Worm (Caenorhabditis elegans) whole organism, L1 larva: ENCODE data around the gene F55G1.7.

Source experiments
- C16A3.4 ChIP-seq: fragments of 150-350 bp; optimal IDR thresholded peaks from 2 replicates; lab custom pipeline; 2014; ENCODE audit warnings: missing biosample characterization, missing genetic modification characterization
- Y116A8C.19 ChIP-seq: sonication (generic microtip); optimal IDR thresholded peaks from 2 replicates; lab custom pipeline; 2016; ENCODE audit warnings: missing compliant biosample characterization, missing genetic modification characterization, borderline replicate concordance
- aha-1 ChIP-seq: fragments of 150-350 bp; optimal IDR thresholded peaks from 2 replicates; lab custom pipeline; 2014; ENCODE audit warnings: missing biosample characterization, missing genetic modification characterization
- ama-1 ChIP-seq: fragments of 150-350 bp; optimal IDR thresholded peaks from 2 replicates; lab custom pipeline; 2014
- blmp-1 ChIP-seq: fragments of 150-350 bp; optimal IDR thresholded peaks from 2 replicates; lab custom pipeline; 2014; ENCODE audit warnings: missing biosample characterization, missing genetic modification characterization
- ceh-63 ChIP-seq: fragments of 200-800 bp; sonication (Bioruptor generic); optimal IDR thresholded peaks from 2 replicates; lab custom pipeline; 2018; ENCODE audit warnings: mild to moderate bottlenecking, missing genetic modification characterization, missing compliant biosample characterization
- ceh-82 ChIP-seq, 3 experiments: fragments of 150-350 bp in 1 of 3; sonication (generic microtip) in 2 of 3; optimal IDR thresholded peaks; 2 replicates each; lab custom pipeline; 2014 to 2017; ENCODE audit warnings: missing biosample characterization in 3 of 3, missing genetic modification characterization in 3 of 3
- ceh-88 ChIP-seq: fragments of 200-800 bp; sonication (Bioruptor generic); IDR thresholded peaks from 2 replicates; pipeline ENCODE4 v1.3.6; 2022; ENCODE audit warnings: missing genetic modification characterization, missing compliant biosample characterization
- dpl-1 ChIP-seq, 3 experiments: fragments of 150-350 bp in 2 of 3; sonication (generic microtip) in 1 of 3; optimal IDR thresholded peaks; 2 replicates each; lab custom pipeline; 2014 to 2017; ENCODE audit warnings: missing biosample characterization in 3 of 3, missing genetic modification characterization in 3 of 3, missing genetic modification reagents in 3 of 3
- dsc-1 ChIP-seq: sonication (generic microtip); optimal IDR thresholded peaks from 2 replicates; lab custom pipeline; 2016; ENCODE audit warnings: mild to moderate bottlenecking, missing genetic modification characterization, missing compliant biosample characterization
- efl-1 ChIP-seq, 4 experiments: fragments of 150-350 bp; optimal IDR thresholded peaks in 3 of 4; peaks in 1 of 4; 1 replicate in 1 of 4; 2 replicates in 3 of 4; lab custom pipeline; 2014; ENCODE audit warnings: missing biosample characterization in 2 of 4, missing genetic modification characterization in 2 of 4, missing genetic modification reagents in 2 of 4
- efl-3 ChIP-seq: fragments of 200-800 bp; sonication (Bioruptor generic); optimal IDR thresholded peaks from 2 replicates; lab custom pipeline; 2018; ENCODE audit warnings: mild to moderate bottlenecking, missing genetic modification characterization, missing compliant biosample characterization
- ets-5 ChIP-seq: fragments of 200-800 bp; sonication (Bioruptor generic); IDR thresholded peaks from 2 replicates; pipeline ENCODE4 v1.3.6; 2022; ENCODE audit warnings: missing genetic modification characterization, missing compliant biosample characterization
- fkh-10 ChIP-seq: sonication (generic microtip); optimal IDR thresholded peaks from 2 replicates; lab custom pipeline; 2017; ENCODE audit warnings: missing biosample characterization, missing genetic modification reagents, missing genetic modification characterization
- fkh-8 ChIP-seq: sonication (generic microtip); optimal IDR thresholded peaks from 2 replicates; lab custom pipeline; 2016; ENCODE audit warnings: mild to moderate bottlenecking, missing genetic modification characterization, missing compliant biosample characterization
- fos-1 ChIP-seq: fragments of 150-350 bp; optimal IDR thresholded peaks from 2 replicates; lab custom pipeline; 2014; ENCODE audit warnings: missing biosample characterization, missing genetic modification characterization
- grh-1 ChIP-seq: fragments of 200-800 bp; sonication (Bioruptor generic); IDR thresholded peaks from 2 replicates; pipeline ENCODE4 v1.3.6; 2022; ENCODE audit warnings: missing genetic modification reagents, missing genetic modification characterization, missing compliant biosample characterization
- isw-1 ChIP-seq: fragments of 200-800 bp; sonication (Bioruptor generic); IDR thresholded peaks from 2 replicates; pipeline ENCODE4 v1.3.6; 2022; ENCODE audit warnings: missing genetic modification characterization, missing compliant biosample characterization
- jun-1 ChIP-seq: fragments of 150-350 bp; optimal IDR thresholded peaks from 2 replicates; lab custom pipeline; 2014; ENCODE audit warnings: missing biosample characterization, missing genetic modification reagents, missing genetic modification characterization
- lin-13 ChIP-seq: fragments of 150-350 bp; optimal IDR thresholded peaks from 2 replicates; lab custom pipeline; 2014; ENCODE audit warnings: missing biosample characterization, missing genetic modification reagents, missing genetic modification characterization
- lin-14 ChIP-seq: fragments of 200-800 bp; sonication (Bioruptor generic); optimal IDR thresholded peaks from 2 replicates; lab custom pipeline; 2018; ENCODE audit warnings: mild to moderate bottlenecking, missing genetic modification characterization, moderate library complexity, missing compliant biosample characterization
- lin-15B ChIP-seq: fragments of 150-350 bp; sonication (generic microtip); optimal IDR thresholded peaks from 3 replicates; lab custom pipeline; 2014; ENCODE audit warnings: missing biosample characterization, missing genetic modification characterization
- lin-35 ChIP-seq, 2 experiments: fragments of 150-350 bp; optimal IDR thresholded peaks; 2 replicates each; lab custom pipeline; 2014; ENCODE audit warnings: missing biosample characterization in 2 of 2, missing genetic modification characterization in 2 of 2, missing genetic modification reagents in 2 of 2
- lir-3 ChIP-seq: sonication (generic microtip); optimal IDR thresholded peaks from 2 replicates; lab custom pipeline; 2016; ENCODE audit warnings: mild to moderate bottlenecking, missing genetic modification characterization, moderate library complexity, missing compliant biosample characterization; ENCODE audit not compliant: poor library complexity
- lsy-2 ChIP-seq, 2 experiments: fragments of 150-350 bp; optimal IDR thresholded peaks; 2 replicates each; lab custom pipeline; 2014; ENCODE audit warnings: missing biosample characterization in 2 of 2, missing genetic modification characterization in 2 of 2
- mef-2 ChIP-seq: fragments of 150-350 bp; optimal IDR thresholded peaks from 2 replicates; lab custom pipeline; 2014; ENCODE audit warnings: missing biosample characterization, missing genetic modification characterization
- mep-1 ChIP-seq: fragments of 150-350 bp; optimal IDR thresholded peaks from 2 replicates; lab custom pipeline; 2014; ENCODE audit warnings: missing biosample characterization, missing genetic modification characterization
- nhr-19 ChIP-seq: fragments of 200-800 bp; sonication (Bioruptor generic); conservative IDR thresholded peaks from 2 replicates; pipeline ENCODE4 v1.3.6; 2022; ENCODE audit warnings: missing genetic modification characterization, missing compliant biosample characterization
- nhr-20 ChIP-seq: sonication (generic microtip); optimal IDR thresholded peaks from 2 replicates; lab custom pipeline; 2016; ENCODE audit warnings: mild to moderate bottlenecking, missing genetic modification characterization, missing compliant biosample characterization
- nhr-237 ChIP-seq: fragments of 150-350 bp; optimal IDR thresholded peaks from 2 replicates; lab custom pipeline; 2014; ENCODE audit warnings: missing biosample characterization, missing genetic modification characterization
- nhr-47 ChIP-seq: sonication (generic microtip); optimal IDR thresholded peaks from 2 replicates; lab custom pipeline; 2016; ENCODE audit warnings: mild to moderate bottlenecking, missing genetic modification characterization, moderate library complexity, missing compliant biosample characterization
- nhr-71 ChIP-seq: sonication (generic microtip); optimal IDR thresholded peaks from 2 replicates; lab custom pipeline; 2016; ENCODE audit warnings: mild to moderate bottlenecking, missing genetic modification characterization, moderate library complexity, missing compliant biosample characterization
- nhr-76 ChIP-seq: sonication (generic microtip); optimal IDR thresholded peaks from 2 replicates; lab custom pipeline; 2017; ENCODE audit warnings: missing biosample characterization, missing genetic modification characterization
- nhr-84 ChIP-seq: sonication (generic microtip); optimal IDR thresholded peaks from 2 replicates; lab custom pipeline; 2017; ENCODE audit warnings: missing biosample characterization, missing genetic modification characterization
- nhr-85 ChIP-seq: sonication (generic microtip); peaks from one replicate; lab custom pipeline; 2016; ENCODE audit warnings: missing genetic modification characterization, inconsistent platforms, missing compliant biosample characterization
- nhr-90 ChIP-seq: sonication (generic microtip); optimal IDR thresholded peaks from 2 replicates; lab custom pipeline; 2016; ENCODE audit warnings: mild to moderate bottlenecking, missing genetic modification characterization, missing compliant biosample characterization; ENCODE audit not compliant: poor library complexity
- pax-3 ChIP-seq: fragments of 200-800 bp; sonication (Bioruptor generic); optimal IDR thresholded peaks from 2 replicates; lab custom pipeline; 2018; ENCODE audit warnings: mild to moderate bottlenecking, missing genetic modification characterization, moderate library complexity, missing compliant biosample characterization
- pqm-1 ChIP-seq: sonication (generic microtip); optimal IDR thresholded peaks from 3 replicates; lab custom pipeline; 2017; ENCODE audit warnings: missing biosample characterization, missing genetic modification characterization
- snpc-4 ChIP-seq: fragments of 150-350 bp; optimal IDR thresholded peaks from 2 replicates; lab custom pipeline; 2014; ENCODE audit warnings: missing biosample characterization, missing genetic modification characterization
- snu-23 ChIP-seq: sonication (generic microtip); optimal IDR thresholded peaks from 2 replicates; lab custom pipeline; 2016; ENCODE audit warnings: missing genetic modification characterization, missing compliant biosample characterization
- tbx-2 ChIP-seq: sonication (generic microtip); optimal IDR thresholded peaks from 2 replicates; lab custom pipeline; 2016; ENCODE audit warnings: missing genetic modification characterization, missing compliant biosample characterization
- tlp-1 ChIP-seq: fragments of 150-350 bp; optimal IDR thresholded peaks from 2 replicates; lab custom pipeline; 2014; ENCODE audit warnings: missing biosample characterization, missing genetic modification characterization
- unc-130 ChIP-seq: fragments of 150-350 bp; optimal IDR thresholded peaks from 2 replicates; lab custom pipeline; 2017; ENCODE audit warnings: missing biosample characterization, missing genetic modification characterization, inconsistent platforms
- unc-62 ChIP-seq: fragments of 150-350 bp; optimal IDR thresholded peaks from 2 replicates; lab custom pipeline; 2014; ENCODE audit warnings: missing biosample characterization, missing genetic modification reagents, missing genetic modification characterization
- unc-98 ChIP-seq: fragments of 200-800 bp; sonication (Bioruptor generic); IDR thresholded peaks from 2 replicates; pipeline ENCODE4 v1.3.6; 2022; ENCODE audit warnings: missing genetic modification characterization, missing compliant biosample characterization
- xbp-1 ChIP-seq: sonication (generic microtip); optimal IDR thresholded peaks from 2 replicates; lab custom pipeline; 2016; ENCODE audit warnings: missing genetic modification characterization, missing compliant biosample characterization
- ztf-11 ChIP-seq, 2 experiments: sonication (generic microtip); optimal IDR thresholded peaks; 2 replicates each; lab custom pipeline; 2016 to 2017; ENCODE audit warnings: missing genetic modification characterization in 2 of 2, missing biosample characterization in 1 of 2, missing compliant biosample characterization in 1 of 2

The F55G1.7 gene

DNA sequence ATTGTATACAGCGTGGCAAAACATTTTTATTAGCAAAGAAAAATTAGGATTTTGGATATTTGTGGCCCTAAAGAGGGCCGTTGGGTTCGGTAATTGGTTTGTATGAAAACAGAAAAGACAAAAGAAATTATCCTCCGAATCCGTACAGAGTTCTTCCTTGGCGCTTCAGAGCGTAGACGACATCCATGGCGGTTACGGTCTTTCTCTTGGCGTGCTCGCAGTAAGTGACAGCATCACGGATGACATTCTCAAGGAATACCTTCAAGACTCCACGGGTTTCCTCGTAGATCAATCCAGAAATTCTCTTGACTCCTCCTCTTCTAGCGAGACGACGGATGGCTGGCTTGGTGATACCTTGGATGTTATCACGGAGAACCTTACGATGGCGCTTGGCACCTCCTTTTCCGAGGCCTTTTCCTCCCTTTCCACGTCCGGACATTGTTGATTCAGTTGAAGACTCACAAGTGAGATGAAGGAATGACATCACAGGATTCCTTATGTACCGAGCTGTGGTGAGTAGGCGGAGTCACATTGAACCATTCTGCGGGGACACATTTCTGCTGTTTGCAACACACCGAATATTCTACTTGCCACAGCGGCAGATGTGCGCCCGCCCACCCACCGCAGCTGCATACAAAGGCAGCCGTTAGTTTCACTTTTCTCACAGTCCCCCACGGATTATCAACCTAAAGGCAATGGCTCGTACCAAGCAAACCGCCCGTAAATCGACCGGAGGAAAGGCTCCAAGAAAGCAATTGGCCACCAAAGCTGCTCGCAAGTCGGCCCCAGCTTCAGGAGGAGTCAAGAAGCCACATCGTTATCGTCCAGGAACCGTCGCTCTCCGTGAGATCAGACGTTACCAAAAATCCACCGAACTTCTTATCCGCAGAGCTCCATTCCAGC is 18.2 kb upstream of the F55G1.7 start, which contains the start of the genes his-60 and his-59 (continued):
- TF ChIP-seq fkh-10 (GFP tag; lab: Kevin White, UChicago) (no peak), ets-5 (GFP tag; lab: Robert Waterston, UW) (no peak), lin-14 (GFP tag; lab: Kevin White, UChicago) (peak; percentile 67), ceh-88 (GFP tag; lab: Robert Waterston, UW) (0 out of 2 replicates have a peak, but pooled peaks have one; percentile 14), snpc-4 (tag; lab: Kevin White, UChicago) (no peak), ztf-11 (tag; optimal IDR thresholded peaks at IDR 0.05; lab: Kevin White, UChicago) (peak in 1 of 2 experiments; percentile 93), C16A3.4 (peak; percentile 36), Y116A8C.19 (tag; lab: Kevin White, UChicago) (no peak), tlp-1 (no peak), mep-1 (tag; lab: Kevin White, UChicago) (peak; percentile 58), unc-62 (GFP tag; lab: Kevin White, UChicago) (no peak), mef-2 (no peak), ceh-82 (tag; optimal IDR thresholded peaks at IDR 0.05; lab: Kevin White, UChicago) (no peak), snu-23 (GFP tag; lab: Kevin White, UChicago) (peak; percentile 55), unc-130 (tag; lab: Kevin White, UChicago) (no peak), pax-3 (tag; lab: Kevin White, UChicago) (no peak), efl-3 (GFP tag; lab: Kevin White, UChicago) (peak; percentile 70), lin-15B (tag; lab: Kevin White, UChicago) (no peak), tbx-2 (tag; lab: Kevin White, UChicago) (peak; percentile 47), lin-13 (GFP tag; lab: Kevin White, UChicago) (no peak), nhr-84 (tag; lab: Kevin White, UChicago) (no peak), fkh-8 (tag; lab: Kevin White, UChicago) (no peak), ama-1 (no peak), nhr-19 (GFP tag; lab: Robert Waterston, UW) (peak; percentile 41), isw-1 (peak; percentile 7; the same call in 1 of the 2 replicates), nhr-71 (peak; percentile 57), aha-1 (tag; lab: Kevin White, UChicago) (no peak), xbp-1 (tag; lab: Kevin White, UChicago) (peak; percentile 19), nhr-47 (tag; lab: Kevin White, UChicago) (no peak), lir-3 (tag; lab: Kevin White, UChicago) (no peak), nhr-76 (tag; lab: Kevin White, UChicago) (no peak), nhr-85 (tag; lab: Kevin White, UChicago) (peak; percentile 79)
- TF ChIP-seq, all 84 proteins: peak for 21

DNA sequence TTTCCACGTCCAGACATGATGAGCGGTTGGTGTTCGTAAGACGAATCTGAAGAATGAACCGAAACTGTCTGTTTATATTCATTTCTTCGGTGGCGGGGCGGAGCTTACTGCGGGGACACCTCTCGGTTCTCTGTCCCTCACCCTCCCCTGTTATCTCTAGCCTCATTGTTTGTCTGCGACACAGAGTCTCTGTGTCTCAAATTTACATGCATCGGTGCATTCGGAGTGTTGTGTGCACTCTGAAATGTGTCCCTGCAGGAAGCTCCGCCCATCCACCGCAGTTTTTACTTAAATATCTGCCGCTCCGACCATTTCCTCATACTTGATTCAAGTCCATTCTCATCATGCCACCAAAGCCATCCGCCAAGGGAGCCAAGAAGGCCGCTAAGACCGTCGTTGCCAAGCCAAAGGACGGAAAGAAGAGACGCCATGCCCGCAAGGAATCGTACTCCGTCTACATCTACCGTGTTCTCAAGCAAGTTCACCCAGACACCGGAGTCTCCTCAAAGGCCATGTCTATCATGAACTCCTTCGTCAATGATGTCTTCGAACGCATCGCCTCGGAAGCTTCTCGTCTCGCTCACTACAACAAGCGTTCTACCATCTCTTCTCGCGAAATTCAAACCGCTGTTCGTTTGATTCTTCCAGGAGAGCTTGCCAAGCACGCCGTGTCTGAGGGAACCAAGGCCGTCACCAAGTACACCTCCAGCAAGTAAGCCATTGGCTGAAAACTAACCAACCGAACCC is 16.7 kb upstream of the F55G1.7 start, which contains the start of the genes his-61 and his-62:
Gene his-61, minus strand, starts transcription at position 17 of the 747 bp plus-strand sequence.
Gene his-62, plus strand, starts transcription at position 345 of the 747 bp plus-strand sequence.
- peak; percentile 45 for TF ChIP-seq efl-1 (optimal IDR thresholded peaks at IDR 0.05; lab: Kevin White, UChicago)
- TF ChIP-seq efl-1 (GFP tag; optimal IDR thresholded peaks at IDR 0.05 in 1 of 2; lab: Kevin White, UChicago), result peak in 1 of 2 experiments; percentile 57
- TF ChIP-seq ceh-63 (GFP tag; lab: Kevin White, UChicago), result no peak
- no peak for TF ChIP-seq unc-98 (GFP tag; lab: Robert Waterston, UW)
- TF ChIP-seq dsc-1 (tag; lab: Kevin White, UChicago), result no peak
- peak in 1 of 2 experiments; percentile 50 for TF ChIP-seq lsy-2 (tag; optimal IDR thresholded peaks at IDR 0.05; lab: Kevin White, UChicago)
- peak; percentile 82 for TF ChIP-seq nhr-85 (tag; lab: Kevin White, UChicago)
- peak in 2 of 3 experiments; percentile 27 to 45 for TF ChIP-seq dpl-1 (GFP tag; optimal IDR thresholded peaks at IDR 0.05; lab: Kevin White, UChicago)
- TF ChIP-seq mep-1 (tag; lab: Kevin White, UChicago), result peak; percentile 54
- TF ChIP-seq nhr-237, result no peak
- TF ChIP-seq pqm-1 (tag; lab: Kevin White, UChicago), result no peak
- TF ChIP-seq nhr-90 (tag; lab: Kevin White, UChicago), result peak; percentile 34
- peak; percentile 13 for TF ChIP-seq efl-3 (GFP tag; lab: Kevin White, UChicago)
- TF ChIP-seq grh-1 (GFP tag; lab: Robert Waterston, UW), result peak; percentile 60
- TF ChIP-seq nhr-71, result peak; percentile 67
- TF ChIP-seq jun-1 (tag; lab: Kevin White, UChicago), result peak; percentile 61
- no peak for TF ChIP-seq blmp-1 (tag; lab: Kevin White, UChicago)
- TF ChIP-seq snu-23 (GFP tag; lab: Kevin White, UChicago), result peak; percentile 59
- TF ChIP-seq nhr-19 (GFP tag; lab: Robert Waterston, UW), result no peak; the same call in 1 of the 2 replicates
- peak; percentile 91 for TF ChIP-seq lin-14 (GFP tag; lab: Kevin White, UChicago)
- TF ChIP-seq nhr-20, result peak; percentile 37
- no peak for TF ChIP-seq fos-1 (tag; lab: Kevin White, UChicago)
- TF ChIP-seq lin-35 (GFP tag; optimal IDR thresholded peaks at IDR 0.05; lab: Kevin White, UChicago), result peak in 1 of 2 experiments; percentile 20
